Worm (Caenorhabditis elegans) whole organism, midembryonic: Measurements from ENCODE around the gene acp-2.

Source experiments
- T22C8.4 ChIP-seq: fragments of 200-800 bp; sonication (Bioruptor generic); IDR thresholded peaks from 2 replicates; pipeline ENCODE4 v1.3.6; 2022; ENCODE audit warnings: missing genetic modification characterization, missing compliant biosample characterization
- cog-1 ChIP-seq: sonication (generic microtip); optimal IDR thresholded peaks from 2 replicates; lab custom pipeline; 2016; ENCODE audit warnings: missing genetic modification characterization, missing compliant biosample characterization
- flt-1 ChIP-seq: fragments of 200-800 bp; sonication (Bioruptor generic); IDR thresholded peaks from 2 replicates; pipeline ENCODE4 v1.3.6; 2022; ENCODE audit warnings: missing genetic modification characterization, missing compliant biosample characterization
- klf-2 ChIP-seq: fragments of 200-800 bp; sonication (Bioruptor generic); conservative IDR thresholded peaks from 2 replicates; pipeline ENCODE4 v1.3.6; 2022; ENCODE audit warnings: missing genetic modification reagents, missing genetic modification characterization, missing compliant biosample characterization
- med-1 ChIP-seq: sonication (generic microtip); optimal IDR thresholded peaks from 2 replicates; lab custom pipeline; 2017; ENCODE audit warnings: missing genetic modification characterization, mild to moderate bottlenecking, missing compliant biosample characterization, antibody characterized with exemption, missing genetic modification reagents; ENCODE audit not compliant: insufficient read depth
- ref-1 ChIP-seq: fragments of 200-800 bp; sonication (Bioruptor generic); conservative IDR thresholded peaks from 2 replicates; pipeline ENCODE4 v1.3.6; 2022; ENCODE audit warnings: missing genetic modification reagents, missing genetic modification characterization, missing compliant biosample characterization
- tab-1 ChIP-seq: fragments of 200-800 bp; sonication (Bioruptor generic); IDR thresholded peaks from 2 replicates; pipeline ENCODE4 v1.3.6; 2022; ENCODE audit warnings: missing genetic modification characterization, missing compliant biosample characterization
- ztf-23 ChIP-seq: fragments of 200-800 bp; sonication (Bioruptor generic); IDR thresholded peaks from 2 replicates; pipeline ENCODE4 v1.3.6; 2022; ENCODE audit warnings: missing genetic modification reagents, missing genetic modification characterization, missing compliant biosample characterization
- ztf-29 ChIP-seq: fragments of 200-800 bp; sonication (Bioruptor generic); IDR thresholded peaks from 2 replicates; pipeline ENCODE4 v1.3.6; 2022; ENCODE audit warnings: missing genetic modification reagents, missing genetic modification characterization, missing compliant biosample characterization

Gene acp-2

ce11 chrII:8457438-8457837 is 25.6 kb upstream of the acp-2 start, which contains the start of gene zyg-9:
Gene zyg-9 (plus strand): TSS chrII:8457818.
- 0 out of 2 replicates have a peak, but pooled peaks have one; percentile 14 for TF ChIP-seq T22C8.4
- no peak for TF ChIP-seq ref-1 (GFP tag; lab: Robert Waterston, UW)

ce11 chrII:8456681-8457389 is 25.0 kb upstream of the acp-2 start:
- no peak for TF ChIP-seq T22C8.4
- TF ChIP-seq flt-1 (GFP tag; lab: Robert Waterston, UW) = no peak
- no peak for TF ChIP-seq cog-1 (tag; lab: Kevin White, UChicago)
- TF ChIP-seq tab-1 (GFP tag; lab: Robert Waterston, UW) = no peak
- no peak for TF ChIP-seq ref-1 (GFP tag; lab: Robert Waterston, UW)
- TF ChIP-seq ztf-29 (GFP tag; lab: Robert Waterston, UW) = no peak
- TF ChIP-seq med-1 (GFP tag; lab: Kevin White, UChicago) = no peak
- no peak for TF ChIP-seq ztf-23
- TF ChIP-seq klf-2 = no peak

ce11 chrII:8456094-8456493 is 24.2 kb upstream of the acp-2 start, which contains the start of gene F22B5.6:
Gene F22B5.6 (minus strand): TSS chrII:8456194.
- TF ChIP-seq med-1 (GFP tag; lab: Kevin White, UChicago) (no peak), ztf-29 (GFP tag; lab: Robert Waterston, UW) (no peak), ref-1 (GFP tag; lab: Robert Waterston, UW) (no peak), cog-1 (tag; lab: Kevin White, UChicago) (no peak), tab-1 (GFP tag; lab: Robert Waterston, UW) (no peak), ztf-23 (no peak), T22C8.4 (no peak)

- TF ChIP-seq klf-2 (no peak), med-1 (GFP tag; lab: Kevin White, UChicago) (no peak), flt-1 (GFP tag; lab: Robert Waterston, UW) (no peak), ref-1 (GFP tag; lab: Robert Waterston, UW) (no peak), cog-1 (tag; lab: Kevin White, UChicago) (no peak), ztf-29 (GFP tag; lab: Robert Waterston, UW) (no peak)
These were observed 22.7 kb upstream of the acp-2 start, which contains the start of gene F22B5.5 for ce11 chrII:8454513-8454912. Gene F22B5.5 (minus strand): TSS chrII:8454613.

- TF ChIP-seq med-1 (GFP tag; lab: Kevin White, UChicago) (no peak), ref-1 (GFP tag; lab: Robert Waterston, UW) (no peak), cog-1 (tag; lab: Kevin White, UChicago) (no peak), klf-2 (no peak), ztf-29 (GFP tag; lab: Robert Waterston, UW) (no peak), flt-1 (GFP tag; lab: Robert Waterston, UW) (no peak), tab-1 (GFP tag; lab: Robert Waterston, UW) (no peak), ztf-23 (no peak), T22C8.4 (no peak)
These were observed 19.6 kb upstream of the acp-2 start for ce11 chrII:8451425-8451824.

ce11 chrII:8450750-8451149 is 18.9 kb upstream of the acp-2 start:
- TF ChIP-seq T22C8.4 = no peak
- TF ChIP-seq cog-1 (tag; lab: Kevin White, UChicago) = no peak
- TF ChIP-seq ztf-29 (GFP tag; lab: Robert Waterston, UW) = no peak
- no peak for TF ChIP-seq flt-1 (GFP tag; lab: Robert Waterston, UW)
- TF ChIP-seq klf-2 = no peak

- TF ChIP-seq tab-1 (GFP tag; lab: Robert Waterston, UW) = no peak
- no peak for TF ChIP-seq cog-1 (tag; lab: Kevin White, UChicago)
- no peak for TF ChIP-seq med-1 (GFP tag; lab: Kevin White, UChicago)
- TF ChIP-seq T22C8.4 = no peak
- no peak for TF ChIP-seq ztf-23
- no peak for TF ChIP-seq ztf-29 (GFP tag; lab: Robert Waterston, UW)
- TF ChIP-seq ref-1 (GFP tag; lab: Robert Waterston, UW) = no peak
- TF ChIP-seq klf-2 = no peak
- TF ChIP-seq flt-1 (GFP tag; lab: Robert Waterston, UW) = no peak
These were observed 17.8 kb upstream of the acp-2 start, which contains the start of gene F22B5.4 for ce11 chrII:8449660-8450118. Gene F22B5.4 (plus strand): TSS chrII:8449710.

- TF ChIP-seq ref-1 (GFP tag; lab: Robert Waterston, UW) = no peak
- no peak for TF ChIP-seq cog-1 (tag; lab: Kevin White, UChicago)
- TF ChIP-seq flt-1 (GFP tag; lab: Robert Waterston, UW) = no peak
- no peak for TF ChIP-seq ztf-23
- TF ChIP-seq T22C8.4 = no peak
- no peak for TF ChIP-seq klf-2
- TF ChIP-seq med-1 (GFP tag; lab: Kevin White, UChicago) = no peak
- no peak for TF ChIP-seq ztf-29 (GFP tag; lab: Robert Waterston, UW)
These were observed 14.9 kb upstream of the acp-2 start, which contains the start of gene cut-3 for ce11 chrII:8446731-8447130. Gene cut-3 (minus strand): TSS chrII:8446831.

ce11 chrII:8444007-8444406 is 12.2 kb upstream of the acp-2 start, which contains the start of gene evl-20:
Gene evl-20 (plus strand): TSS chrII:8444307.
- TF ChIP-seq ref-1 (GFP tag; lab: Robert Waterston, UW) = no peak
- TF ChIP-seq ztf-29 (GFP tag; lab: Robert Waterston, UW) = no peak
- TF ChIP-seq flt-1 (GFP tag; lab: Robert Waterston, UW) = no peak
- no peak for TF ChIP-seq med-1 (GFP tag; lab: Kevin White, UChicago)
- TF ChIP-seq tab-1 (GFP tag; lab: Robert Waterston, UW) = no peak
- no peak for TF ChIP-seq cog-1 (tag; lab: Kevin White, UChicago)
- TF ChIP-seq T22C8.4 = no peak
- no peak for TF ChIP-seq klf-2
- no peak for TF ChIP-seq ztf-23
